Fruit fly (Drosophila melanogaster) whole organism, embryonic: ENCODE measurements around the gene fbl.
A peak's percentile ranks its signal among the peaks of the same experiment; 100 is the strongest.

ENCODE experiments used
- BEAF-32 ChIP-seq: fragments of 200-800 bp; sonication (Bioruptor generic); optimal IDR thresholded peaks from 3 replicates; lab custom pipeline; 2017; ENCODE audit warnings: missing biosample characterization, missing genetic modification characterization, mild to moderate bottlenecking, moderate library complexity, missing genetic modification reagents
- CG10209 ChIP-seq: fragments of 200-800 bp; sonication (Bioruptor generic); optimal IDR thresholded peaks from 3 replicates; lab custom pipeline; 2017; ENCODE audit warnings: missing biosample characterization, mild to moderate bottlenecking, missing genetic modification characterization, missing genetic modification reagents
- CG13894 ChIP-seq: fragments of 200-800 bp; sonication (Bioruptor generic); optimal IDR thresholded peaks from 3 replicates; lab custom pipeline; 2018; ENCODE audit warnings: missing biosample characterization, mild to moderate bottlenecking, missing genetic modification characterization, moderate library complexity
- CG14860 ChIP-seq: fragments of 200-800 bp; sonication (Bioruptor generic); IDR thresholded peaks from 3 replicates; pipeline ENCODE4 v1.3.6; 2022; ENCODE audit warnings: missing biosample characterization, missing genetic modification characterization; ENCODE audit not compliant: partially characterized antibody
- CG17359 ChIP-seq: fragments of 200-800 bp; sonication (Bioruptor generic); optimal IDR thresholded peaks from 3 replicates; lab custom pipeline; 2018; ENCODE audit warnings: missing biosample characterization, mild to moderate bottlenecking, missing genetic modification characterization, moderate library complexity
- CG17829 ChIP-seq: fragments of 200-800 bp; optimal IDR thresholded peaks from 2 replicates; lab custom pipeline; 2019; ENCODE audit warnings: missing biosample characterization, mild to moderate bottlenecking, missing genetic modification characterization, moderate library complexity
- CG18599 ChIP-seq: fragments of 200-800 bp; sonication (Bioruptor generic); optimal IDR thresholded peaks from 3 replicates; lab custom pipeline; 2017; ENCODE audit warnings: missing biosample characterization, missing genetic modification characterization, mild to moderate bottlenecking, moderate library complexity, missing genetic modification reagents
- CG2116 ChIP-seq: fragments of 200-800 bp; sonication (Bioruptor generic); optimal IDR thresholded peaks from 3 replicates; lab custom pipeline; 2018; ENCODE audit warnings: missing biosample characterization, mild to moderate bottlenecking, missing genetic modification characterization
- CG34224 ChIP-seq: fragments of 200-800 bp; sonication (Bioruptor generic); IDR thresholded peaks from 3 replicates; pipeline ENCODE4 v1.3.6; 2022; ENCODE audit warnings: missing biosample characterization, missing genetic modification characterization; ENCODE audit not compliant: partially characterized antibody
- CG6175 ChIP-seq: fragments of 200-800 bp; sonication (Bioruptor generic); IDR thresholded peaks from 3 replicates; pipeline ENCODE4 v1.3.6; 2022; ENCODE audit warnings: missing biosample characterization, missing genetic modification characterization
- Doc2 ChIP-seq: fragments of 200-800 bp; sonication (Bioruptor generic); IDR thresholded peaks from 2 replicates; pipeline ENCODE4 v1.3.6; 2022; ENCODE audit warnings: missing biosample characterization, missing genetic modification characterization
- E2f1 ChIP-seq: fragments of 200-800 bp; sonication (Bioruptor generic); IDR thresholded peaks from 2 replicates; pipeline ENCODE4 v1.3.6; 2022; ENCODE audit warnings: missing biosample characterization, missing genetic modification characterization
- Hey ChIP-seq: fragments of 200-800 bp; sonication (Bioruptor generic); optimal IDR thresholded peaks from 3 replicates; lab custom pipeline; 2018; ENCODE audit warnings: missing biosample characterization, mild to moderate bottlenecking, missing genetic modification characterization
- HmgD ChIP-seq: fragments of 200-800 bp; sonication (Bioruptor generic); optimal IDR thresholded peaks from 3 replicates; lab custom pipeline; 2016; ENCODE audit warnings: missing biosample characterization, missing genetic modification characterization
- Lim3 ChIP-seq: fragments of 200-800 bp; sonication (Bioruptor generic); IDR thresholded peaks from 2 replicates; pipeline ENCODE4 v1.3.6; 2022; ENCODE audit warnings: missing biosample characterization, missing genetic modification characterization
- Med ChIP-seq: fragments of 200-800 bp; sonication (Bioruptor generic); peaks from one replicate; lab custom pipeline; 2016; ENCODE audit warnings: missing biosample characterization, missing genetic modification characterization, mild to moderate bottlenecking, inconsistent platforms, moderate library complexity
- Meics ChIP-seq: fragments of 200-800 bp; sonication (Bioruptor generic); optimal IDR thresholded peaks from 2 replicates; lab custom pipeline; 2017; ENCODE audit warnings: missing biosample characterization, mild to moderate bottlenecking, missing genetic modification characterization
- NC2α ChIP-seq: fragments of 200-800 bp; sonication (Bioruptor generic); optimal IDR thresholded peaks from 2 replicates; lab custom pipeline; 2016; ENCODE audit warnings: missing biosample characterization, missing genetic modification characterization
- Opbp ChIP-seq: fragments of 200-800 bp; sonication (Bioruptor generic); IDR thresholded peaks from 3 replicates; pipeline ENCODE4 v1.3.6; 2022; ENCODE audit warnings: missing biosample characterization, missing genetic modification characterization; ENCODE audit not compliant: partially characterized antibody
- Rx ChIP-seq: fragments of 200-800 bp; sonication (Bioruptor generic); IDR thresholded peaks from 2 replicates; pipeline ENCODE4 v1.3.6; 2022; ENCODE audit warnings: missing biosample characterization, missing genetic modification characterization
- Ssrp ChIP-seq: fragments of 200-800 bp; sonication (Bioruptor generic); optimal IDR thresholded peaks from 2 replicates; lab custom pipeline; 2018; ENCODE audit warnings: missing biosample characterization, mild to moderate bottlenecking, missing genetic modification characterization, moderate library complexity
- Trl ChIP-seq, 3 experiments: fragments of >200 bp in 2 of 3; fragments of 200-800 bp in 1 of 3; sonication (Bioruptor generic) in 1 of 3; optimal IDR thresholded peaks; 2 replicates in 1 of 3; 3 replicates in 2 of 3; lab custom pipeline; 2016 to 2017; ENCODE audit warnings: missing biosample characterization in 1 of 3, missing genetic modification characterization in 1 of 3
- ash1 ChIP-seq: fragments of 200-800 bp; sonication (Bioruptor generic); optimal IDR thresholded peaks from 2 replicates; lab custom pipeline; 2018; ENCODE audit warnings: missing biosample characterization, mild to moderate bottlenecking, missing genetic modification characterization
- cas ChIP-seq: fragments of 200-800 bp; sonication (Bioruptor generic); IDR thresholded peaks from 2 replicates; pipeline ENCODE4 v1.3.6; 2022; ENCODE audit warnings: missing biosample characterization, missing genetic modification characterization
- cato ChIP-seq: fragments of 200-800 bp; sonication (Bioruptor generic); optimal IDR thresholded peaks from 2 replicates; lab custom pipeline; 2016; ENCODE audit warnings: missing biosample characterization, missing genetic modification characterization, borderline replicate concordance
- chif ChIP-seq, 2 experiments: fragments of 200-800 bp; sonication (Bioruptor generic); optimal IDR thresholded peaks; 3 replicates each; lab custom pipeline; 2016; ENCODE audit warnings: missing biosample characterization in 2 of 2, missing genetic modification characterization in 2 of 2
- chinmo ChIP-seq: fragments of 200-800 bp; sonication (Bioruptor generic); IDR thresholded peaks from 4 replicates; pipeline ENCODE4 v1.3.6; 2022; ENCODE audit warnings: missing biosample characterization, missing genetic modification characterization; ENCODE audit not compliant: partially characterized antibody
- dan ChIP-seq: fragments of 200-800 bp; sonication (Bioruptor generic); IDR thresholded peaks from 2 replicates; pipeline ENCODE4 v1.3.6; 2022; ENCODE audit warnings: missing biosample characterization, missing genetic modification characterization
- dimm ChIP-seq: fragments of 200-800 bp; sonication (Bioruptor generic); IDR thresholded peaks from 2 replicates; pipeline ENCODE4 v1.3.6; 2022; ENCODE audit warnings: missing biosample characterization, missing genetic modification characterization
- esg ChIP-seq: fragments of 200-800 bp; sonication (Bioruptor generic); conservative IDR thresholded peaks from 2 replicates; pipeline ENCODE4 v1.3.6; 2022; ENCODE audit warnings: missing biosample characterization, missing genetic modification characterization
- fru ChIP-seq: fragments of >200 bp; optimal IDR thresholded peaks from 2 replicates; lab custom pipeline; 2017
- gce ChIP-seq: fragments of 200-800 bp; sonication (Bioruptor generic); IDR thresholded peaks from 3 replicates; pipeline ENCODE4 v1.3.6; 2022; ENCODE audit warnings: missing biosample characterization, missing genetic modification characterization
- grn ChIP-seq: fragments of 200-800 bp; sonication (Bioruptor generic); optimal IDR thresholded peaks from 3 replicates; lab custom pipeline; 2017; ENCODE audit warnings: missing biosample characterization, missing genetic modification characterization
- hb ChIP-seq: fragments of 200-800 bp; sonication (Bioruptor generic); IDR thresholded peaks from 3 replicates; pipeline ENCODE4 v1.3.6; 2022; ENCODE audit warnings: missing biosample characterization, missing genetic modification characterization; ENCODE audit not compliant: partially characterized antibody
- hbn ChIP-seq: fragments of 200-800 bp; sonication (Bioruptor generic); IDR thresholded peaks from 2 replicates; pipeline ENCODE4 v1.3.6; 2022; ENCODE audit warnings: missing biosample characterization, missing genetic modification characterization; ENCODE audit not compliant: partially characterized antibody
- knrl ChIP-seq: fragments of 200-800 bp; sonication (Bioruptor generic); IDR thresholded peaks from 3 replicates; pipeline ENCODE4 v1.3.6; 2022; ENCODE audit warnings: missing biosample characterization, missing genetic modification characterization; ENCODE audit not compliant: partially characterized antibody
- nerfin-2 ChIP-seq: fragments of 200-800 bp; sonication (Bioruptor generic); IDR thresholded peaks from 2 replicates; pipeline ENCODE4 v1.3.6; 2022; ENCODE audit warnings: missing biosample characterization, missing genetic modification characterization; ENCODE audit not compliant: partially characterized antibody
- onecut ChIP-seq: fragments of 200-800 bp; sonication (Bioruptor generic); IDR thresholded peaks from 2 replicates; pipeline ENCODE4 v1.3.6; 2022; ENCODE audit warnings: missing biosample characterization, missing genetic modification characterization
- pros ChIP-seq: fragments of 200-800 bp; sonication (Bioruptor generic); optimal IDR thresholded peaks from 3 replicates; lab custom pipeline; 2019; ENCODE audit warnings: missing biosample characterization, mild to moderate bottlenecking, missing genetic modification characterization, moderate library complexity
- rib ChIP-seq: fragments of 200-800 bp; sonication (Bioruptor generic); IDR thresholded peaks from 2 replicates; pipeline ENCODE4 v1.3.6; 2022; ENCODE audit warnings: missing biosample characterization, missing genetic modification characterization
- shn ChIP-seq: fragments of 200-800 bp; sonication (Bioruptor generic); optimal IDR thresholded peaks from 3 replicates; lab custom pipeline; 2016; ENCODE audit warnings: missing biosample characterization, missing genetic modification characterization
- sna ChIP-seq: fragments of 200-800 bp; sonication (Bioruptor generic); IDR thresholded peaks from 2 replicates; pipeline ENCODE4 v1.3.6; 2022; ENCODE audit warnings: missing biosample characterization, missing genetic modification characterization; ENCODE audit not compliant: partially characterized antibody
- sr ChIP-seq: fragments of 200-800 bp; sonication (Bioruptor generic); IDR thresholded peaks from 3 replicates; pipeline ENCODE4 v1.3.6; 2022; ENCODE audit warnings: missing biosample characterization, missing genetic modification characterization
- stc ChIP-seq: fragments of 200-800 bp; sonication (Bioruptor generic); IDR thresholded peaks from 2 replicates; pipeline ENCODE4 v1.3.6; 2022; ENCODE audit warnings: missing biosample characterization, missing genetic modification characterization
- tna ChIP-seq: fragments of 200-800 bp; sonication (Bioruptor generic); IDR thresholded peaks from 2 replicates; pipeline ENCODE4 v1.3.6; 2022; ENCODE audit warnings: missing biosample characterization, missing genetic modification characterization; ENCODE audit not compliant: partially characterized antibody
- unc-4 ChIP-seq: fragments of 200-800 bp; sonication (Bioruptor generic); IDR thresholded peaks from 2 replicates; pipeline ENCODE4 v1.3.6; 2022; ENCODE audit warnings: missing biosample characterization, missing genetic modification characterization; ENCODE audit not compliant: partially characterized antibody
- z ChIP-seq: fragments of 200-800 bp; sonication (Bioruptor generic); IDR thresholded peaks from 3 replicates; pipeline ENCODE4 v1.3.6; 2022; ENCODE audit warnings: missing biosample characterization, missing genetic modification characterization

The fbl gene

dm6 chr3L:20397770-20398169 lies 13.5 kb downstream of the fbl start (continued):
- TF ChIP-seq CG6175 (GFP tag; lab: Robert Waterston, UW) (peak; percentile 64; the same call in 1 of the 3 replicates), CG13894 (tag; lab: Kevin White, UChicago) (no peak), CG2116 (GFP tag; lab: Kevin White, UChicago) (no peak), dan (GFP tag; lab: Robert Waterston, UW) (no peak), Med (peak; percentile 48), HmgD (GFP tag; lab: Kevin White, UChicago) (no peak), chif (GFP tag; optimal IDR thresholded peaks at IDR 0.05; lab: Kevin White, UChicago) (no peak), onecut (GFP tag; lab: Robert Waterston, UW) (peak; percentile 24), hb (GFP tag; lab: Robert Waterston, UW) (no peak), BEAF-32 (GFP tag; lab: Kevin White, UChicago) (no peak), chinmo (peak; percentile 94; the same call in 2 of the 4 replicates), Rx (no peak), Trl (optimal IDR thresholded peaks at IDR 0.05; lab: Kevin White, UChicago) (peak in 1 of 2 experiments; percentile 18), Trl (GFP tag; optimal IDR thresholded peaks at IDR 0.05; lab: Kevin White, UChicago) (no peak), tna (GFP tag; lab: Robert Waterston, UW) (0 out of 2 replicates have a peak, but pooled peaks have one; percentile 30), CG18599 (GFP tag; lab: Kevin White, UChicago) (no peak), Doc2 (GFP tag; lab: Robert Waterston, UW) (no peak), sr (GFP tag; lab: Robert Waterston, UW) (peak; percentile 80), stc (peak; percentile 15; the same call in 1 of the 2 replicates), NC2α (GFP tag; lab: Kevin White, UChicago) (no peak), Opbp (0 out of 3 replicates have a peak, but pooled peaks have one; percentile 22), pros (peak; percentile 17), unc-4 (GFP tag; lab: Robert Waterston, UW) (peak; percentile 35; the same call in 1 of the 2 replicates), hbn (GFP tag; lab: Robert Waterston, UW) (0 out of 2 replicates have a peak, but pooled peaks have one; percentile 29), z (peak; percentile 54; the same call in 1 of the 3 replicates), rib (GFP tag; lab: Robert Waterston, UW) (peak; percentile 58; the same call in 1 of the 2 replicates), fru (no peak), cas (no peak), CG34224 (GFP tag; lab: Robert Waterston, UW) (0 out of 3 replicates have a peak, but pooled peaks have one; percentile 30), Meics (peak; percentile 54), CG17829 (no peak), CG10209 (GFP tag; lab: Kevin White, UChicago) (no peak), E2f1 (GFP tag; lab: Robert Waterston, UW) (peak; percentile 20; the same call in 1 of the 2 replicates)

- TF ChIP-seq shn (GFP tag; lab: Kevin White, UChicago) (peak; percentile 59), cato (GFP tag; lab: Kevin White, UChicago) (peak; percentile 64), z (no peak), nerfin-2 (no peak), knrl (GFP tag; lab: Robert Waterston, UW) (no peak), ash1 (no peak), grn (peak; percentile 54), dimm (GFP tag; lab: Robert Waterston, UW) (no peak), CG17359 (tag; lab: Kevin White, UChicago) (peak; percentile 87), gce (GFP tag; lab: Robert Waterston, UW) (peak; percentile 51; the same call in 1 of the 3 replicates), esg (GFP tag; lab: Robert Waterston, UW) (peak; percentile 78), CG14860 (GFP tag; lab: Robert Waterston, UW) (no peak), sna (GFP tag; lab: Robert Waterston, UW) (no peak), Ssrp (peak; percentile 86), Hey (tag; lab: Kevin White, UChicago) (no peak), Lim3 (GFP tag; lab: Robert Waterston, UW) (0 out of 2 replicates have a peak, but pooled peaks have one; percentile 15)
These were observed 14.3 kb downstream of the fbl start for dm6 chr3L:20398243-20399222.
